Worm (Caenorhabditis elegans): Measurements from ENCODE around the gene rfl-1.

The rfl-1 gene

ce11 chrIII:7030044-7030804 is 9.2 kb downstream of the rfl-1 start (continued):
- TF ChIP-seq Y116A8C.19 (tag; optimal IDR thresholded peaks at IDR 0.05; ENCODE audit: borderline replicate concordance) (no peak), elt-2 (tag; optimal IDR thresholded peaks at IDR 0.05) (peak; percentile 21), alr-1 (tag; optimal IDR thresholded peaks at IDR 0.05; ENCODE audit: borderline replicate concordance) (no peak), lin-13 (GFP tag; optimal IDR thresholded peaks at IDR 0.05) (peak; percentile 2), unc-30 (tag; optimal IDR thresholded peaks at IDR 0.05) (no peak), ztf-4 (tag; optimal IDR thresholded peaks at IDR 0.05) (no peak), rnt-1 (tag; optimal IDR thresholded peaks at IDR 0.05) (peak; percentile 49), sox-4 (tag; optimal IDR thresholded peaks at IDR 0.05) (no peak), zip-4 (GFP tag; optimal IDR thresholded peaks at IDR 0.05) (no peak), vab-15 (tag; optimal IDR thresholded peaks at IDR 0.05) (no peak), lir-3 (tag; optimal IDR thresholded peaks at IDR 0.05; ENCODE audit: poor library complexity) (no peak), fkh-10 (GFP tag; optimal IDR thresholded peaks at IDR 0.05) (no peak), lsy-2 (tag; optimal IDR thresholded peaks at IDR 0.05) (peak; percentile 60 to 63), nhr-20 (tag; optimal IDR thresholded peaks at IDR 0.05) (peak; percentile 33), xbp-1 (tag; optimal IDR thresholded peaks at IDR 0.05) (peak; percentile 16), mef-2 (tag; optimal IDR thresholded peaks at IDR 0.05) (no peak), efl-3 (GFP tag; optimal IDR thresholded peaks at IDR 0.05) (no peak), pax-3 (tag; optimal IDR thresholded peaks at IDR 0.05) (peak; percentile 15), aha-1 (tag; optimal IDR thresholded peaks at IDR 0.05) (no peak), zag-1 (tag; optimal IDR thresholded peaks at IDR 0.05) (no peak), nhr-77 (tag; optimal IDR thresholded peaks at IDR 0.05) (no peak), C34B4.2 (tag; optimal IDR thresholded peaks at IDR 0.05) (no peak), nhr-71 (tag; optimal IDR thresholded peaks at IDR 0.05) (peak; percentile 50), tbx-2 (tag; optimal IDR thresholded peaks at IDR 0.05) (no peak), nhr-19 (GFP tag; conservative IDR thresholded peaks at IDR 0.05) (peak; percentile 59), ztf-11 (tag; optimal IDR thresholded peaks at IDR 0.05) (no peak), lin-14 (GFP tag; optimal IDR thresholded peaks at IDR 0.05) (peak; percentile 15), dpl-1 (GFP tag; optimal IDR thresholded peaks at IDR 0.05) (peak in 2 of 3 experiments; percentile 41 to 43), snu-23 (GFP tag; optimal IDR thresholded peaks at IDR 0.05) (peak; percentile 65), C16A3.4 (tag; optimal IDR thresholded peaks at IDR 0.05) (peak; percentile 45), isw-1 (GFP tag; IDR thresholded peaks at IDR 0.05) (no peak), fos-1 (tag; optimal IDR thresholded peaks at IDR 0.05) (no peak), nhr-28 (tag; optimal IDR thresholded peaks at IDR 0.05) (no peak), hpl-2 (GFP tag; optimal IDR thresholded peaks at IDR 0.05) (no peak), lin-39 (tag; optimal IDR thresholded peaks at IDR 0.05) (no peak), nhr-237 (tag; optimal IDR thresholded peaks at IDR 0.05) (no peak), nhr-85 (tag) (no peak), elt-3 (tag; optimal IDR thresholded peaks at IDR 0.05) (peak in 1 of 6 experiments; percentile 1), sup-37 (GFP tag; optimal IDR thresholded peaks at IDR 0.05) (no peak), ceh-63 (GFP tag; optimal IDR thresholded peaks at IDR 0.05) (no peak), grh-1 (GFP tag; IDR thresholded peaks at IDR 0.05) (no peak), efl-1 (optimal IDR thresholded peaks at IDR 0.05) (peak; percentile 31 to 53), efl-1 (GFP tag; optimal IDR thresholded peaks at IDR 0.05 in 1 of 2) (peak; percentile 8 to 90), unc-86 (tag; optimal IDR thresholded peaks at IDR 0.05) (no peak)
